Fruit fly (Drosophila melanogaster) whole organism, embryonic: ENCODE data around the gene aralar1.

Experiments
- Atf-2 ChIP-seq: fragments of 200-800 bp; sonication (Bioruptor generic); optimal IDR thresholded peaks from 2 replicates; lab custom pipeline; 2016; ENCODE audit warnings: missing biosample characterization, missing genetic modification characterization
- CG10147 ChIP-seq: fragments of 200-800 bp; sonication (Bioruptor generic); optimal IDR thresholded peaks from 2 replicates; lab custom pipeline; 2019; ENCODE audit warnings: missing biosample characterization, mild to moderate bottlenecking, missing genetic modification characterization, moderate library complexity
- CG11247 ChIP-seq: fragments of 200-800 bp; sonication (Bioruptor generic); IDR thresholded peaks from 2 replicates; pipeline ENCODE4 v1.3.6; 2022; ENCODE audit warnings: missing biosample characterization, missing genetic modification characterization
- CG11456 ChIP-seq: fragments of 200-800 bp; sonication (Bioruptor generic); IDR thresholded peaks from 3 replicates; pipeline ENCODE4 v1.3.6; 2022; ENCODE audit warnings: missing biosample characterization, missing genetic modification characterization
- CG12219 ChIP-seq: fragments of 200-800 bp; sonication (Bioruptor generic); optimal IDR thresholded peaks from 3 replicates; lab custom pipeline; 2018; ENCODE audit warnings: missing biosample characterization, mild to moderate bottlenecking, missing genetic modification characterization
- CG13894 ChIP-seq: fragments of 200-800 bp; sonication (Bioruptor generic); optimal IDR thresholded peaks from 3 replicates; lab custom pipeline; 2018; ENCODE audit warnings: missing biosample characterization, mild to moderate bottlenecking, missing genetic modification characterization, moderate library complexity
- CG14441 ChIP-seq: fragments of 200-800 bp; sonication (Bioruptor generic); IDR thresholded peaks from 2 replicates; pipeline ENCODE4 v1.3.6; 2022; ENCODE audit warnings: missing biosample characterization, missing genetic modification characterization
- CG15601 ChIP-seq: fragments of 200-800 bp; sonication (Bioruptor generic); optimal IDR thresholded peaks from 3 replicates; lab custom pipeline; 2019; ENCODE audit warnings: missing biosample characterization, mild to moderate bottlenecking, missing genetic modification characterization, moderate library complexity
- CG1832 ChIP-seq: fragments of 200-800 bp; sonication (Bioruptor generic); optimal IDR thresholded peaks from 2 replicates; lab custom pipeline; 2017; ENCODE audit warnings: missing biosample characterization, mild to moderate bottlenecking, missing genetic modification characterization, inconsistent platforms
- CG30431 ChIP-seq: fragments of 200-800 bp; sonication (Bioruptor generic); optimal IDR thresholded peaks from 2 replicates; lab custom pipeline; 2017; ENCODE audit warnings: missing biosample characterization, missing genetic modification characterization
- CG3065 ChIP-seq: fragments of 200-800 bp; sonication (Bioruptor generic); optimal IDR thresholded peaks from 2 replicates; lab custom pipeline; 2016; ENCODE audit warnings: missing biosample characterization, missing genetic modification characterization
- CG32772 ChIP-seq: fragments of 200-800 bp; sonication (Bioruptor generic); IDR thresholded peaks from 2 replicates; pipeline ENCODE4 v1.3.6; 2022; ENCODE audit warnings: missing biosample characterization, missing genetic modification characterization
- CG5180 ChIP-seq: fragments of 200-800 bp; sonication (Bioruptor generic); optimal IDR thresholded peaks from 3 replicates; lab custom pipeline; 2017; ENCODE audit warnings: missing biosample characterization, missing genetic modification characterization, mild to moderate bottlenecking, moderate library complexity, missing genetic modification reagents
- CG7357 ChIP-seq: fragments of 200-800 bp; sonication (Bioruptor generic); IDR thresholded peaks from 3 replicates; pipeline ENCODE4 v1.3.6; 2022; ENCODE audit warnings: missing biosample characterization, missing genetic modification characterization
- CG9876 ChIP-seq: fragments of 200-800 bp; sonication (Bioruptor generic); optimal IDR thresholded peaks from 2 replicates; lab custom pipeline; 2016; ENCODE audit warnings: missing biosample characterization, missing genetic modification characterization
- CG9932 ChIP-seq: fragments of 200-800 bp; sonication (Bioruptor generic); IDR thresholded peaks from 2 replicates; pipeline ENCODE4 v1.3.6; 2022; ENCODE audit warnings: missing biosample characterization, missing genetic modification characterization
- Dll ChIP-seq: fragments of 200-800 bp; sonication (Bioruptor generic); IDR thresholded peaks from 4 replicates; pipeline ENCODE4 v1.3.6; 2022; ENCODE audit warnings: missing biosample characterization, missing genetic modification characterization; ENCODE audit not compliant: partially characterized antibody
- Doc2 ChIP-seq: fragments of 200-800 bp; sonication (Bioruptor generic); IDR thresholded peaks from 2 replicates; pipeline ENCODE4 v1.3.6; 2022; ENCODE audit warnings: missing biosample characterization, missing genetic modification characterization
- Gug ChIP-seq: fragments of 200-800 bp; sonication (Bioruptor generic); IDR thresholded peaks from 4 replicates; pipeline ENCODE4 v1.3.6; 2022; ENCODE audit warnings: missing biosample characterization, missing genetic modification characterization
- HLHmδ ChIP-seq: fragments of 200-800 bp; sonication (Bioruptor generic); optimal IDR thresholded peaks from 2 replicates; lab custom pipeline; 2018; ENCODE audit warnings: missing biosample characterization, mild to moderate bottlenecking, missing genetic modification characterization, moderate library complexity
- HmgD ChIP-seq: fragments of 200-800 bp; sonication (Bioruptor generic); optimal IDR thresholded peaks from 3 replicates; lab custom pipeline; 2016; ENCODE audit warnings: missing biosample characterization, missing genetic modification characterization
- MBD-R2 ChIP-seq: fragments of 200-800 bp; sonication (Bioruptor generic); IDR thresholded peaks from 2 replicates; pipeline ENCODE4 v1.3.6; 2022; ENCODE audit warnings: missing biosample characterization, missing genetic modification characterization
- MESR4 ChIP-seq: fragments of 200-800 bp; sonication (Bioruptor generic); optimal IDR thresholded peaks from 2 replicates; lab custom pipeline; 2018; ENCODE audit warnings: missing biosample characterization, mild to moderate bottlenecking, missing genetic modification characterization, moderate library complexity
- Neu2 ChIP-seq: fragments of 200-800 bp; sonication (Bioruptor generic); optimal IDR thresholded peaks from 3 replicates; lab custom pipeline; 2016; ENCODE audit warnings: missing biosample characterization, missing genetic modification characterization, borderline replicate concordance
- Side ChIP-seq: fragments of 200-800 bp; sonication (Bioruptor generic); optimal IDR thresholded peaks from 2 replicates; lab custom pipeline; 2016; ENCODE audit warnings: missing biosample characterization, missing genetic modification characterization
- Trl ChIP-seq, 3 experiments: fragments of >200 bp in 2 of 3; fragments of 200-800 bp in 1 of 3; sonication (Bioruptor generic) in 1 of 3; optimal IDR thresholded peaks; 2 replicates in 1 of 3; 3 replicates in 2 of 3; lab custom pipeline; 2016 to 2017; ENCODE audit warnings: missing biosample characterization in 1 of 3, missing genetic modification characterization in 1 of 3
- ab ChIP-seq: fragments of 200-800 bp; sonication (Bioruptor generic); optimal IDR thresholded peaks from 2 replicates; lab custom pipeline; 2016; ENCODE audit warnings: missing biosample characterization, missing genetic modification characterization
- amos ChIP-seq: fragments of 200-800 bp; sonication (Bioruptor generic); IDR thresholded peaks from 2 replicates; pipeline ENCODE4 v1.3.6; 2022; ENCODE audit warnings: missing biosample characterization, missing genetic modification characterization; ENCODE audit not compliant: partially characterized antibody
- chinmo ChIP-seq: fragments of 200-800 bp; sonication (Bioruptor generic); IDR thresholded peaks from 4 replicates; pipeline ENCODE4 v1.3.6; 2022; ENCODE audit warnings: missing biosample characterization, missing genetic modification characterization; ENCODE audit not compliant: partially characterized antibody
- crol ChIP-seq: fragments of 200-800 bp; sonication (Bioruptor generic); IDR thresholded peaks from 2 replicates; pipeline ENCODE4 v1.3.6; 2022; ENCODE audit warnings: missing biosample characterization, missing genetic modification characterization
- dpn ChIP-seq, 2 experiments: fragments of 200-800 bp; sonication (Bioruptor generic); optimal IDR thresholded peaks; 3 replicates each; lab custom pipeline; 2016; ENCODE audit warnings: missing biosample characterization in 2 of 2, missing genetic modification characterization in 2 of 2
- ewg ChIP-seq: fragments of 200-800 bp; sonication (Bioruptor generic); optimal IDR thresholded peaks from 3 replicates; lab custom pipeline; 2017; ENCODE audit warnings: mild to moderate bottlenecking, missing biosample characterization, missing genetic modification reagents, missing genetic modification characterization
- exex ChIP-seq: fragments of 200-800 bp; sonication (Bioruptor generic); optimal IDR thresholded peaks from 4 replicates; lab custom pipeline; 2018; ENCODE audit warnings: missing biosample characterization, mild to moderate bottlenecking, missing genetic modification characterization, moderate library complexity
- gcm ChIP-seq: fragments of 200-800 bp; sonication (Bioruptor generic); optimal IDR thresholded peaks from 2 replicates; lab custom pipeline; 2019; ENCODE audit warnings: missing biosample characterization, mild to moderate bottlenecking, missing genetic modification characterization, moderate library complexity
- hkb ChIP-seq, 2 experiments: fragments of 200-800 bp in 1 of 2; fragments of >200 bp in 1 of 2; sonication (Bioruptor generic) in 1 of 2; IDR thresholded peaks in 1 of 2; optimal IDR thresholded peaks in 1 of 2; 2 replicates each; pipeline versions ENCODE4 v1.3.6 to Lab custom; 2017 to 2022; ENCODE audit warnings: missing biosample characterization in 1 of 2, missing genetic modification characterization in 1 of 2
- jumu ChIP-seq: fragments of 200-800 bp; sonication (Bioruptor generic); optimal IDR thresholded peaks from 3 replicates; lab custom pipeline; 2016; ENCODE audit warnings: missing biosample characterization, missing genetic modification characterization
- lmd ChIP-seq: fragments of 200-800 bp; sonication (Bioruptor generic); IDR thresholded peaks from 2 replicates; pipeline ENCODE4 v1.3.6; 2022; ENCODE audit warnings: missing biosample characterization, missing genetic modification characterization
- luna ChIP-seq: fragments of 200-800 bp; sonication (Bioruptor generic); optimal IDR thresholded peaks from 2 replicates; lab custom pipeline; 2016; ENCODE audit warnings: missing biosample characterization, missing genetic modification characterization
- mld ChIP-seq: fragments of 200-800 bp; sonication (Bioruptor generic); IDR thresholded peaks from 3 replicates; pipeline ENCODE4 v1.3.6; 2022; ENCODE audit warnings: missing biosample characterization, missing genetic modification characterization; ENCODE audit not compliant: partially characterized antibody
- nerfin-1 ChIP-seq: fragments of 200-800 bp; sonication (Bioruptor generic); optimal IDR thresholded peaks from 3 replicates; lab custom pipeline; 2019; ENCODE audit warnings: missing biosample characterization, mild to moderate bottlenecking, missing genetic modification characterization, moderate library complexity
- row ChIP-seq: fragments of 200-800 bp; sonication (Bioruptor generic); IDR thresholded peaks from 3 replicates; pipeline ENCODE4 v1.3.6; 2022; ENCODE audit warnings: missing biosample characterization, missing genetic modification characterization
- shn ChIP-seq: fragments of 200-800 bp; sonication (Bioruptor generic); optimal IDR thresholded peaks from 3 replicates; lab custom pipeline; 2016; ENCODE audit warnings: missing biosample characterization, missing genetic modification characterization
- slbo ChIP-seq: fragments of 200-800 bp; sonication (Bioruptor generic); IDR thresholded peaks from 2 replicates; pipeline ENCODE4 v1.3.6; 2022; ENCODE audit warnings: missing biosample characterization, missing genetic modification characterization
- so ChIP-seq: fragments of 200-800 bp; sonication (Bioruptor generic); IDR thresholded peaks from 3 replicates; pipeline ENCODE4 v1.3.6; 2022; ENCODE audit warnings: missing biosample characterization, missing genetic modification characterization
- sr ChIP-seq: fragments of 200-800 bp; sonication (Bioruptor generic); IDR thresholded peaks from 3 replicates; pipeline ENCODE4 v1.3.6; 2022; ENCODE audit warnings: missing biosample characterization, missing genetic modification characterization
- tna ChIP-seq: fragments of 200-800 bp; sonication (Bioruptor generic); IDR thresholded peaks from 2 replicates; pipeline ENCODE4 v1.3.6; 2022; ENCODE audit warnings: missing biosample characterization, missing genetic modification characterization; ENCODE audit not compliant: partially characterized antibody
- vnd ChIP-seq: fragments of 200-800 bp; sonication (Bioruptor generic); IDR thresholded peaks from 3 replicates; pipeline ENCODE4 v1.3.6; 2022; ENCODE audit warnings: missing biosample characterization, missing genetic modification characterization; ENCODE audit not compliant: partially characterized antibody
- wek ChIP-seq: fragments of 200-800 bp; sonication (Bioruptor generic); optimal IDR thresholded peaks from 3 replicates; lab custom pipeline; 2018; ENCODE audit warnings: missing biosample characterization, mild to moderate bottlenecking, missing genetic modification characterization, moderate library complexity
- yki ChIP-seq: fragments of >200 bp; optimal IDR thresholded peaks from 3 replicates; lab custom pipeline; 2018
- zen ChIP-seq: fragments of 200-800 bp; sonication (Bioruptor generic); optimal IDR thresholded peaks from 3 replicates; lab custom pipeline; 2018; ENCODE audit warnings: missing biosample characterization, mild to moderate bottlenecking, missing genetic modification characterization, moderate library complexity

The aralar1 gene

DNA sequence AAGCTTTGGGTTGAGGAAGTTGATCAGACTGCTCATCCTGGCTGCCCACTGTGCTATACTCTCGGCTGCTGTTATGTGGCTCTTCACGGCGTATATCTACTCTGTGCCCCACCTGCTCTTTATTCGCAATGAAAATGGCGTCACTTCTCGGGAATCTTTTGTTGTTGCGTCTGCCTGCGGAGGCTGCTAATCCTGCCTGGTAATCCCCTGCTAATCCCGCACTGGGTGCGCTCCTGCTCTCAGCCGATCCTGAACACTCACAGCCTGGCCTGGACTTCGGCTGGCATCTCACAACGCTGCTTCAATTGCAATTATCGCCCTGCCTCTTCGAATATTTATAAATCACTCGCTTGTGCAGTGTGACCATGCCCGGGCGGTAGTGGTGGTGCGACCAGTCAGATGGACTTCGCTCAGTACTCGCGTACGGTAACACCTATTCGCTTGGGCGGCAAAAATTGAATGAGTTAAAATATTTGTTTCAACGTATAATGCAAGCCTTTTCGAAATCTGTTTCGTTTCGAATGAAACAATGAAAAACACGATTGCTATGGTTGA lies 27.8 kb downstream of the aralar1 start, which contains the start of gene CG2218 (continued):
- TF ChIP-seq Gug (no peak), CG9932 (GFP tag; lab: Robert Waterston, UW) (no peak), CG15601 (tag; lab: Kevin White, UChicago) (no peak), CG11456 (GFP tag; lab: Robert Waterston, UW) (no peak), Trl (optimal IDR thresholded peaks at IDR 0.05; lab: Kevin White, UChicago) (no peak), Trl (GFP tag; optimal IDR thresholded peaks at IDR 0.05; lab: Kevin White, UChicago) (no peak), HmgD (GFP tag; lab: Kevin White, UChicago) (peak; percentile 76), ab (GFP tag; lab: Kevin White, UChicago) (no peak), exex (tag; lab: Kevin White, UChicago) (no peak), crol (no peak), Side (GFP tag; lab: Kevin White, UChicago) (no peak), CG7357 (no peak), CG14441 (GFP tag; lab: Robert Waterston, UW) (no peak), sr (GFP tag; lab: Robert Waterston, UW) (no peak; the same call in 2 of the 3 replicates), HLHmδ (GFP tag; lab: Kevin White, UChicago) (no peak), CG9876 (no peak), Atf-2 (GFP tag; lab: Kevin White, UChicago) (no peak), lmd (GFP tag; lab: Robert Waterston, UW) (no peak), tna (no peak), ewg (GFP tag; lab: Kevin White, UChicago) (no peak), MESR4 (GFP tag; lab: Kevin White, UChicago) (peak; percentile 93), CG13894 (tag; lab: Kevin White, UChicago) (no peak), CG30431 (GFP tag; lab: Kevin White, UChicago) (no peak), Dll (GFP tag; lab: Robert Waterston, UW) (peak; percentile 53; the same call in 2 of the 4 replicates), mld (GFP tag; lab: Robert Waterston, UW) (no peak), CG11247 (GFP tag; lab: Robert Waterston, UW) (no peak), nerfin-1 (tag; lab: Kevin White, UChicago) (peak; percentile 31), jumu (peak; percentile 24), wek (GFP tag; lab: Kevin White, UChicago) (no peak), CG10147 (GFP tag; lab: Kevin White, UChicago) (no peak), gcm (no peak), slbo (GFP tag; lab: Robert Waterston, UW) (no peak), amos (GFP tag; lab: Robert Waterston, UW) (peak; percentile 50; the same call in 1 of the 2 replicates), CG1832 (GFP tag; lab: Kevin White, UChicago) (no peak), CG12219 (no peak), dpn (GFP tag; optimal IDR thresholded peaks at IDR 0.05; lab: Kevin White, UChicago) (no peak), shn (GFP tag; lab: Kevin White, UChicago) (no peak), row (no peak), vnd (GFP tag; lab: Robert Waterston, UW) (no peak), yki (no peak), CG3065 (no peak), chinmo (GFP tag; lab: Robert Waterston, UW) (peak; percentile 30; the same call in 1 of the 4 replicates), Neu2 (GFP tag; lab: Kevin White, UChicago) (no peak), CG5180 (GFP tag; lab: Kevin White, UChicago) (no peak), so (GFP tag; lab: Robert Waterston, UW) (no peak), zen (peak; percentile 52), luna (GFP tag; lab: Kevin White, UChicago) (no peak), MBD-R2 (peak; percentile 72), Doc2 (GFP tag; lab: Robert Waterston, UW) (no peak), CG32772 (no peak), hkb (optimal IDR thresholded peaks at IDR 0.05; lab: Kevin White, UChicago) (no peak), hkb (GFP tag; IDR thresholded peaks at IDR 0.05; lab: Robert Waterston, UW) (peak; percentile 33; the same call in 1 of the 2 replicates)
